Fruit fly (Drosophila melanogaster): ENCODE data around the gene SPH93.
A peak's percentile ranks its signal among the peaks of the same experiment; 100 is the strongest.

Gene SPH93

DNA sequence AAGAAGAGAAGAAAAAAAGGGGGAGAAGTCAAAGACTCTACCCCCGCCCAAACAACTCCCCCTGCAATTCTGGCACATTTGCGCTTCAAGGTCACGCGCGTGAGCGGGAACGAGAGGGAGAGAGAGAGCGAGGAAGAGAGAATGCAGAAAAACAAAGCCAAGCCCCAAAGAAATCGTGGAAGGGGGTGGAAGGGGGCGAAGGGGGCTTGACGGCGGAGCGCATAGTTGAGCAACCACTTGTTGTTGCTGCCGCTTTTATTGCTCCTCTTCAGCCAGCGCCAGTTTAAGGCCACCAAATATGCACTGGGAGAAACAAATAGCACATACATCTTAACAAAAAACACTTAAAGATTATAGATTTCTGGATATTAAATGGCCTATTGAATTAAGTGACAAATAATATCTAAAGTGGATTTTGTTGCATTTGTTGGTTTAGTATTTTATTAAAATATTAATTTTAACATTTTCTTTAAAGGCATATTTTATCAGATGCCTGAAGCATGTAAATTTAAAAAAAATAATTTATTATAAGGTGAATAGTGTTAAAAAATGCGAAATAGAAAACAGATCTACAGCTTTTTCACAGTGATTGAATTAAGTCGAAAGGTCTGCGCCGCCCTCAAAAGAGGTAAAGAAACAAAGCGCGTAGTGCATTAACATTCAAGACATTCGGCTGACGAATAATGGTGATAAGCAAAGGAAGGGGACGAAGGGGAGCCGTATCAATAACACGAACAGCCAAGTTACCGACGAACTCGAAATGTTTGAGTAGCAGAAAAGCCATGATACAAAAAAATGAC lies 25.7 kb downstream of the SPH93 start:
- TF ChIP-seq noc (tag; optimal IDR thresholded peaks at IDR 0.05): peak; percentile 97

DNA sequence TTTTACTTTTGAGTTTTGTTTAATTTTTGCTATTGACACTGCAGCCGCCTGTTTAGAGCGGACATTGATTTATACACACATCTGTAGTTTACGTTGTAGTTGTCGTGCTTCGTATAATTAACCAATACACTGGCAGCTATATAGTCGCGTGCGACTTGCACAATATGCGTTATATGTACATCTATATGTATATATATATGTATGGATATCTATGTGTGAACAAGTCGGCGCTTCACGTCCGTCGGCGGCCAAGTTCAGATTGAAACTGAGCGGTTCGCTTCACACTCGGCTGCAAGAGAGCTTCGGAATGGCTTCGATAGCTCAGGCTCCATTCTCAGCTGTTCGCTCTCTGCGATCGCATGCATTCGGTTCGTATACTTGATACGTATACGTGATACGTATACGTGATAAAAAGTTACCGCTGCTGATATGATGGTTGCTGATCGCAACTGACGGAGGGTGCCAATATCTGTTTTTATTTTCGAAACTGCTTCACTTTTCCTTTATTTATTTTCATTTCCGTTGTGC lies 27.7 kb downstream of the SPH93 start:
- TF ChIP-seq noc (tag; optimal IDR thresholded peaks at IDR 0.05): peak; percentile 14

DNA sequence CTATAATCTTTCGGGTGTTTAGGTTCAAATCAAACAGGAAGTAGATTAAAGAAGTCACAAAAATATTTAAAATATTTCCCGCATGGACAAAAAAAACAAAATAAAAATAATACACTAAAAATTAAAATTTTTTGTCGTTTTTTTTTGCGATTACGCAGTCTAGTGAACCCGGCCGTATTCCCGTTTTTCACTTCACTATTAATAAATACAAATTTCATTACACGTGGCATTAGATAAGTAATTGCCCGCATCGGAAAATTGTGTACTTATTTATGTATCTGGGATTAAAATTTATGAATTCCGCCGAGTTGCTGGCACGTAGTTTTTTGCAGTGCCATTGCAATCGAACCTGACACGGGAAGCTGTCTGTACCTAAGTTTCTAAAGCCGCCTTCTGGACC lies 28.5 kb downstream of the SPH93 start:
- TF ChIP-seq noc (tag; optimal IDR thresholded peaks at IDR 0.05): no peak

DNA sequence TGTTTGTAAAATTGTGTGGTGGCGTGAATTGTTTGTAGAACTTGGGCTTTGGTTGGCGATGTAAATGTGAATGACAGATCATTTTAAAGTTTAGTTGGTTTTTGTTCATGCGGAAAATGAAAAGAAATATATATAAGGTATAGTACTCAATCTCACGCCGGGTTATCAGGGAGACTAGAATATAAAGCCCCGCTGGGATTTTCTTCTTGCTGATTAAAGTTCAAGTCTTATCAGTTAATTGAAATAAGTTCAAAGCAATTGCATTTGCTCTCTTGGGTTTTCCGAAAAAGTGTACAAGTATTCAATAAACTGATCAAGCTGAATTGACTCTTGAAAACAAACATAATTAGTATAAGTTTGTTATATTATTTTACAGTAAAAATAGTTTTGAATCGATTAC lies 30.3 kb downstream of the SPH93 start:
- no peak for TF ChIP-seq noc (tag; optimal IDR thresholded peaks at IDR 0.05)

DNA sequence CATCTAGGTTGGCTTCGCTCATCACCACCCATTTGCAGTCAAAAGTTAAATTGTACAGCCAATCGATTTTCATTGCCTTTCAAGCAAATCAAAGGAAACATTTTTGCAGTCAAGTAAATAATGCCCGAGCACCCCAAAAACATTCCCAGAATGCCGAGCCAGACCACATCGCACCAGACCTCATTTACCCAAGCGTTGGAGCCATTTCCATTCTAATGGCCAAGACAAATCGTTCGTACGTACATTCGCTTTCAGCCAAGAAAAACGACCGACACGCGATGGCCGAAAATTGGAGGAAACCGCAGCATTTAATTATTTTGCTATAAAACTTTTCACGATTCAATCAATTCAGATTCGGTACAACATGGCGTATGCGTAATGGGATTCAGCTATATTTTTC lies 30.7 kb downstream of the SPH93 start:
- no peak for TF ChIP-seq noc (tag; optimal IDR thresholded peaks at IDR 0.05)

DNA sequence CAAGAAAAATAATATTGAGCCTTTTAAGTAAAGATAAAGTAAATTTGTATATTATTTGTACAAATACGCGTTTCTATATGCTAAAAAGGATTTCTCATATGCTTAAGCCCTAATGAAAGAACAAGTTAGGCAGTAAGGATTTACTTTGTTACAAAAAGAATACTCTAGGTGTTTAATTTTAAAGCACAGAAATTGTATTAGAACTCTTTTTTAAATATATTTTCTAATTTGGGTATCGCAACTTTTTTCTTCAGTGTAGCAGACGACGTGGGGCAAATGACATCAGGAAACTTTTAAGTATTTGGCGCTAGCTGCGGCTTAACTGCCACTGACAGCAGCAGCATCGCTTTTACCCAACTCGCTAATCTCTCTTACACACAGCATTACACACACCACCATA lies 33.6 kb downstream of the SPH93 start:
- TF ChIP-seq noc (tag; optimal IDR thresholded peaks at IDR 0.05): no peak

DNA sequence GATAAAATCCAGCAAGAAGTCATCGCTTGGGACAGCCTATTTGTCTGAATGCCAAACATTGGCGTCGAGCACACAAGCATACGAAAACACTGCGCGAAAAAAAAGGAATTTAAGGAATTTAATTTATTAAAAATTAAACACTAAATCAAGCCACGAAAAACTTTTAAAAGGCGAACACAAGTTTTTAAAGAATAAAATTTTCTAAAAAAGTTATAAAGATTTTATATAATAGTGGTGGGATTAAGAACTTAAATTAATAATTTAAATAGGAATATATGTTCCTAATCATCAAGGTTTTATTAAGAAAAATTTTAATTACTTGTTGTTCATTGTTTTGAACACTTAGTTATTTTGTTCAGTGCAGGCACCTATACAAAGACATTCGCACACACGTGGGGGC lies 34.4 kb downstream of the SPH93 start:
- peak; percentile 24 for TF ChIP-seq noc (tag; optimal IDR thresholded peaks at IDR 0.05)

DNA sequence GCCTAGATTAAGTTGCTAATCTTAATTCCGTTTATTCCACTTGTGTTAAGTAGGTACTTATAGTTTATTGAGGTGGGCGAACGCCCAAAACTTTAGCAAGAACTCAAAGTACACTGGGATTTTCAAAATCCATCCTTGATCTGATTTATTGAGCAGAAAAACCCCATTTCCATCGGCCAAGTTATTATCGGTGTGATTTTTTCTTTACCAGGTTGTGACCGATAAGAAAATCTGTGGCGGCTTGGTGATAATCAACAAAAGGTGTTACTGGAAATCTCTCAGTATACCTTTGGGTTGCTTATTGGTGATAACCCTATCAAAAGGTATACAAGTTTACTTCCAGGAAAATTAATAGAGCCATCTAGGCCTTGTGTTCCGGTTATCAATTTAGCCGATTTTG lies 35.3 kb downstream of the SPH93 start:
- no peak for TF ChIP-seq noc (tag; optimal IDR thresholded peaks at IDR 0.05)

DNA sequence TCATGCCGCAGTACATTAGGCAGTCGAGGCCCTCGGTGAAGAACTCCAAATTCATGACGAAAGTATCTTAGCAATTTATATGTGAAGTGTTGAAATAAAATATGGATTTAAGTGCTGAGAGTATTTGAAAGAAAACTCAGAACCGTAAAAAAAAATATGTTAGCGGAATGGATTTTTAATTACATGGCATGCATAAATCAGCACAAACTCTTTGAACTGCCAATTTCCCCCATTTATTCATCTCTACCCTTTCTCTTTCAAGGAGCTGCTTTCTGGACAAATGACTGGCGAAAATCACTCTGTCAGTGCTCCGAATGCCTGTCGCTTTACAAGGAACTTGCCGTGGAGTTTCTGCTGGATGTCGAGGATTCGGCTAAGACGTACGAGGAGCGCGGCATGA lies 43.2 kb downstream of the SPH93 start, which contains the start of gene Rsph9:
Gene Rsph9, minus strand, starts transcription at position 101 of the 400 bp plus-strand sequence.
- TF ChIP-seq noc (tag; optimal IDR thresholded peaks at IDR 0.05): no peak

DNA sequence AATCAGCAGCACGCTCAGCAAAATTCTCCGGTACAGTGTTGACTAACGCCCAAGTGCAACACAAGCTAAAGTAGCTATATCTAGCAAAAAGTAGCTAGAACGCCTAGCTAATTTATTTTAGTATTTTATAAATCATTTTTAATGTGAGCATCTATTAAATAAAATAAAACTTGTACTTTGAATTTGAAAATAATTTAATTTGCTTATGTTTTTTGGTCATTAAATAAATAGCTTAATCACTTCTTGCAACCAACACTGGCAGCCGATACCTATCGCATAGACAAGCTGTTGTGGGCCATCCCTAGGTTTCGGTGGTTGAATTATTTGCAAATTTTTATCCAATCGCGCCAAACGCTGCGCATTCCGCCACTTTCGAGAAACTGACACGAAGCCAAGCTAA lies 45.4 kb downstream of the SPH93 start, which contains the start of the genes Polr2J and CG15141:
Gene Polr2J, minus strand, starts transcription at position 49 of the 400 bp plus-strand sequence.
Gene CG15141, plus strand, starts transcription at position 284 of the 400 bp plus-strand sequence.
- no peak for TF ChIP-seq noc (tag; optimal IDR thresholded peaks at IDR 0.05)
